Worm (Caenorhabditis elegans) whole organism, L4/young adult: ENCODE results near the gene srx-115.

Source experiments
- W03F9.2 ChIP-seq: fragments of 150-350 bp; optimal IDR thresholded peaks from 2 replicates; lab custom pipeline; 2014; ENCODE audit warnings: missing biosample characterization, missing genetic modification characterization
- him-1 ChIP-seq: sonication (generic microtip); optimal IDR thresholded peaks from 2 replicates; lab custom pipeline; 2016; ENCODE audit warnings: missing genotype, missing genetic modification reagents, missing genetic modification characterization, missing compliant biosample characterization

DNA sequence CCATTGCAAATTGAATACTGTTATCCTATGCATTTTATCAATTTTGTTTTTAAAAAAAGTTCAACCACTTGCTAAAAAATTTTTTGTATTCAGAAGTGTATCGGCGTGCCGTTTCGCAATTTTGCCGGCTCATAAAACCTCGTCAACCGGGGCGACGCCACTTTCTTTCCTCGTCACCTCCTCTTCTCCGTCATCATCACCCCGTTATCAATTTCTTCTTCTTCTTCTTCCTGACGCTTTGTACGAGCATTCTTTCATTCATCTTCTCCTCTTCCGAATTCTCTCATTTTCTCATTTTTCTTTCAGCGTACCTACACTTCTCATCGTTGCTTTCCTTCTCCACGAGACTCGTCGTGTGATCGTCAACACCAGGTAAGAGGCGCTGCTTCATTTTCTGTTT is 14.5 kb downstream of the srx-115 start, which contains the start of gene sup-37:
- no peak for TF ChIP-seq him-1
- TF ChIP-seq W03F9.2 (tag; lab: Kevin White, UChicago): no peak
